Fruit fly (Drosophila melanogaster): Measurements from ENCODE around the gene CG13877.

CG13877 gene

dm6 chr3L:179490-180261 lies 38.2 kb upstream of the CG13877 start, which contains the start of gene CG13875:
Gene CG13875, plus strand, starts transcription at chr3L:179923.
- TF ChIP-seq CG13204 (GFP tag; optimal IDR thresholded peaks at IDR 0.05) (no peak), CG8159 (tag; optimal IDR thresholded peaks at IDR 0.05) (peak; percentile 23), D1 (tag; optimal IDR thresholded peaks at IDR 0.05) (no peak), EcR (GFP tag; optimal IDR thresholded peaks at IDR 0.05) (peak; percentile 39)

- TF ChIP-seq CG34367 (tag; optimal IDR thresholded peaks at IDR 0.05) (no peak), Snoo (tag; optimal IDR thresholded peaks at IDR 0.05) (no peak), rn (GFP tag; IDR thresholded peaks at IDR 0.05) (no peak), CG10348 (GFP tag; IDR thresholded peaks at IDR 0.05) (no peak), CG13204 (GFP tag; optimal IDR thresholded peaks at IDR 0.05) (no peak)
Observed at dm6 chr3L:180262-180543, 37.7 kb upstream of the CG13877 start.

DNA sequence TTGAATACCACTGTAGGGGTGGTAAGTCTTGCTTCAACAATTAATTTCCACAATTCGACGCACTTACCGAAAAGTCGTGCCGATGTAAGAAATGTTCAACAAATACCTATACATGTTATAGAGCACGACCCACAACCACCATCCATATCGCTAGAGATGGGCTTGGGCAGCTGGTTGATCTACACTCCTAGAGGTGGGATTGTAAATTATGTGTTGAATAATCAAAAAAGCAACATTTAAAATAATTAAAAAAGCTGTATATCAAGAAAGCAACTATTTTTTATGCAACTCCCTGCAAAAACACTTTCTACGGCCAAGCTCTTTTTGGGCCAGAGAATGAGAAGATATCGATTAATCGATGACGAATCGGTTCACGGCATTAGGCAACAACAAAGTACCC lies 33.6 kb upstream of the CG13877 start, which contains the start of the genes CG34140, Mkp and Mtch:
TSS of gene CG34140 (minus strand) at position 174 of the 400 bp plus-strand sequence.
TSS of gene Mkp (minus strand) at position 290 of the 400 bp plus-strand sequence.
TSS of gene Mtch (plus strand) at position 376 of the 400 bp plus-strand sequence.
- peak; percentile 72 for TF ChIP-seq Ets98B (GFP tag; IDR thresholded peaks at IDR 0.05)
- no peak for TF ChIP-seq CG8301 (tag; optimal IDR thresholded peaks at IDR 0.05)
- peak; percentile 66 for TF ChIP-seq CG17806 (tag; optimal IDR thresholded peaks at IDR 0.05)
- TF ChIP-seq CG12605 (GFP tag; IDR thresholded peaks at IDR 0.05): no peak
- no peak for TF ChIP-seq CG13204 (GFP tag; optimal IDR thresholded peaks at IDR 0.05)
- peak; percentile 63 for TF ChIP-seq CG32121 (GFP tag; IDR thresholded peaks at IDR 0.05)
- no peak for TF ChIP-seq CG8159 (tag; optimal IDR thresholded peaks at IDR 0.05)
- TF ChIP-seq Snoo (tag; optimal IDR thresholded peaks at IDR 0.05): no peak
- peak; percentile 81 for TF ChIP-seq fd96Ca (GFP tag; IDR thresholded peaks at IDR 0.05)
- TF ChIP-seq CG15710 (tag; optimal IDR thresholded peaks at IDR 0.05): peak; percentile 73
- peak; percentile 13 for TF ChIP-seq CG34367 (tag; optimal IDR thresholded peaks at IDR 0.05)
- TF ChIP-seq CG4496 (GFP tag; IDR thresholded peaks at IDR 0.05): peak; percentile 79
- TF ChIP-seq CG9948 (tag; optimal IDR thresholded peaks at IDR 0.05): no peak
- no peak for TF ChIP-seq CG14655 (GFP tag; optimal IDR thresholded peaks at IDR 0.05)
- TF ChIP-seq Pif1B (GFP tag; optimal IDR thresholded peaks at IDR 0.05): no peak
- TF ChIP-seq gl (tag; optimal IDR thresholded peaks at IDR 0.05): peak; percentile 10
- no peak for TF ChIP-seq rn (GFP tag; IDR thresholded peaks at IDR 0.05)
- TF ChIP-seq Pif1A (GFP tag; optimal IDR thresholded peaks at IDR 0.05): no peak
- no peak for TF ChIP-seq CG10348 (GFP tag; IDR thresholded peaks at IDR 0.05)

DNA sequence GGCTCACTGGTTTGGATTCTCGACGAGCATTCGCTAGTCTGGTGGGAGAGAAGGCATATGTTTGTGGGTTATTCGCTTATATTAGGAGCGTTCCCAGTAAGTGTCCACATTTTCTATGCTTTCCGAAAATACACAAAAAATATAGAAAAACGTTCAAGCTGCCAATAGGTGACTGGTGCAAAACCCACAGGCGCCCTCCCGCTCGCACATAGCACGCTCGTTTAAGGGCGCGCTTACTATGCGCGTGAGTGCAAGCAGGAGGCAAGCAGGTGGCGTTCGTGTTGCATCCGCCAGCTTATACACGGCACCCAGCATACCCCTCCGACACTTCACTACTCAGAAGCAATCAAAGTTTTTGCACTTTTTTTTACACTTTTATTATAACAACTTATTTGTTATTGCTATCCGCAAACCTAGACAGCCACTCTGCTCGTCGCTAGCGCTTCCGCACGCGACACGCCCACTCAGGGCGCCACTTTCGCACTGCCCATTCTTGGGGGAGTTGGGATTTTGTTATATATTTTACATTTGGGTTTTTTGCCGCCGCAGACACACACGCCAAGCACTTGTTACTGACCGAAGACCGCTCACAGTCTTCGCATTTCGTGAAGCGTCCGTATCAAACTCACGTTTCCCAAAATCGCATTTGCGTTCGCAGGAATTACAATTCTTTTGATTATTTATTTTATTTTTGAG lies 18.7 kb upstream of the CG13877 start:
- no peak for TF ChIP-seq CG9948 (tag; optimal IDR thresholded peaks at IDR 0.05)
- TF ChIP-seq CG34367 (tag; optimal IDR thresholded peaks at IDR 0.05): no peak
- TF ChIP-seq CG4496 (GFP tag; IDR thresholded peaks at IDR 0.05): peak; percentile 61
- TF ChIP-seq CG8159 (tag; optimal IDR thresholded peaks at IDR 0.05): no peak
- TF ChIP-seq rn (GFP tag; IDR thresholded peaks at IDR 0.05): peak; percentile 69
- TF ChIP-seq Ets98B (GFP tag; IDR thresholded peaks at IDR 0.05): peak; percentile 52
- no peak for TF ChIP-seq CG12605 (GFP tag; IDR thresholded peaks at IDR 0.05)
- TF ChIP-seq CG17806 (tag; optimal IDR thresholded peaks at IDR 0.05): no peak
- TF ChIP-seq D1 (tag; optimal IDR thresholded peaks at IDR 0.05): no peak
- TF ChIP-seq EcR (GFP tag; optimal IDR thresholded peaks at IDR 0.05): no peak
- TF ChIP-seq CG14655 (GFP tag; optimal IDR thresholded peaks at IDR 0.05): no peak
- no peak for TF ChIP-seq Snoo (tag; optimal IDR thresholded peaks at IDR 0.05)
- no peak for TF ChIP-seq Pif1B (GFP tag; optimal IDR thresholded peaks at IDR 0.05)
- TF ChIP-seq CG8301 (tag; optimal IDR thresholded peaks at IDR 0.05): no peak
- peak; percentile 55; the same call in 2 of the 3 replicates for TF ChIP-seq fd96Ca (GFP tag; IDR thresholded peaks at IDR 0.05)
- TF ChIP-seq CG32121 (GFP tag; IDR thresholded peaks at IDR 0.05): peak; percentile 34; the same call in 1 of the 2 replicates
- no peak for TF ChIP-seq gl (tag; optimal IDR thresholded peaks at IDR 0.05)
- TF ChIP-seq CG10348 (GFP tag; IDR thresholded peaks at IDR 0.05): no peak
- peak; percentile 43 for TF ChIP-seq CG15710 (tag; optimal IDR thresholded peaks at IDR 0.05)
- TF ChIP-seq Pif1A (GFP tag; optimal IDR thresholded peaks at IDR 0.05): no peak
- TF ChIP-seq CG13204 (GFP tag; optimal IDR thresholded peaks at IDR 0.05): no peak

- TF ChIP-seq Pif1A (GFP tag; optimal IDR thresholded peaks at IDR 0.05) (no peak), fd96Ca (GFP tag; IDR thresholded peaks at IDR 0.05) (no peak; the same call in 1 of the 3 replicates), CG17806 (tag; optimal IDR thresholded peaks at IDR 0.05) (peak; percentile 44), CG15710 (tag; optimal IDR thresholded peaks at IDR 0.05) (peak; percentile 61), Pif1B (GFP tag; optimal IDR thresholded peaks at IDR 0.05) (no peak), EcR (GFP tag; optimal IDR thresholded peaks at IDR 0.05) (no peak), CG14655 (GFP tag; optimal IDR thresholded peaks at IDR 0.05) (no peak), CG10348 (GFP tag; IDR thresholded peaks at IDR 0.05) (no peak), Ets98B (GFP tag; IDR thresholded peaks at IDR 0.05) (peak; percentile 36; the same call in 1 of the 2 replicates), CG9948 (tag; optimal IDR thresholded peaks at IDR 0.05) (peak; percentile 53), CG4496 (GFP tag; IDR thresholded peaks at IDR 0.05) (peak; percentile 64; the same call in 1 of the 3 replicates), rn (GFP tag; IDR thresholded peaks at IDR 0.05) (peak; percentile 58), Snoo (tag; optimal IDR thresholded peaks at IDR 0.05) (peak; percentile 22), CG12605 (GFP tag; IDR thresholded peaks at IDR 0.05) (no peak), CG8159 (tag; optimal IDR thresholded peaks at IDR 0.05) (peak; percentile 66), D1 (tag; optimal IDR thresholded peaks at IDR 0.05) (no peak), CG34367 (tag; optimal IDR thresholded peaks at IDR 0.05) (peak; percentile 41)
Observed at dm6 chr3L:199754-200596, 17.9 kb upstream of the CG13877 start, which contains the start of the genes rno and mri. Gene rno, minus strand, starts transcription at chr3L:199762. Gene mri, plus strand, starts transcription at chr3L:200174.

Measured in whole organism, pupa.